Worm (Caenorhabditis elegans): Measurements from ENCODE around the gene lim-6.

Gene lim-6

ce11 chrX:1064064-1064463, 8.2 kb upstream of the lim-6 start:
- TF ChIP-seq flt-1 (GFP tag; IDR thresholded peaks at IDR 0.05) (no peak), F13C5.2 (tag; optimal IDR thresholded peaks at IDR 0.05) (peak; percentile 45), hmbx-1 (tag; optimal IDR thresholded peaks at IDR 0.05) (no peak), hmg-4 (GFP tag; optimal IDR thresholded peaks at IDR 0.05) (peak; percentile 40), ceh-13 (GFP tag; optimal IDR thresholded peaks at IDR 0.05) (no peak)

ce11 chrX:1068986-1069385, 3.3 kb upstream of the lim-6 start, which contains the start of gene mksr-1:
mksr-1 (minus strand) TSS chrX:1069129.
- TF ChIP-seq ceh-36 (tag; optimal IDR thresholded peaks at IDR 0.05) (no peak), aly-1 (tag; optimal IDR thresholded peaks at IDR 0.05) (no peak), sea-1 (GFP tag; conservative IDR thresholded peaks at IDR 0.05) (no peak), tbx-37 (GFP tag; conservative IDR thresholded peaks at IDR 0.05) (no peak), ets-7 (tag; optimal IDR thresholded peaks at IDR 0.05) (peak; percentile 78)

ce11 chrX:1070585-1070984, 1.7 kb upstream of the lim-6 start:
- TF ChIP-seq tbx-37 (GFP tag; conservative IDR thresholded peaks at IDR 0.05): peak; percentile 48; the same call in 1 of the 2 replicates

- no peak for TF ChIP-seq aly-1 (tag; optimal IDR thresholded peaks at IDR 0.05)
- no peak for TF ChIP-seq ets-7 (tag; optimal IDR thresholded peaks at IDR 0.05)
Measured at ce11 chrX:1080549-1080948, 8.3 kb downstream of the lim-6 start, which contains the start of gene pfn-3. pfn-3 (minus strand) TSS chrX:1080649.

ce11 chrX:1081927-1082326, 9.7 kb downstream of the lim-6 start:
- TF ChIP-seq aly-1 (tag; optimal IDR thresholded peaks at IDR 0.05) (peak; percentile 41), pes-1 (GFP tag; IDR thresholded peaks at IDR 0.05) (no peak), hmg-4 (GFP tag; optimal IDR thresholded peaks at IDR 0.05) (peak; percentile 62), scrt-1 (GFP tag; IDR thresholded peaks at IDR 0.05) (0 out of 2 replicates have a peak, but pooled peaks have one; percentile 17), flt-1 (GFP tag; IDR thresholded peaks at IDR 0.05) (no peak)

- TF ChIP-seq B0310.2 (tag; optimal IDR thresholded peaks at IDR 0.05) (no peak), hmg-4 (GFP tag; optimal IDR thresholded peaks at IDR 0.05) (no peak), ceh-36 (tag; optimal IDR thresholded peaks at IDR 0.05) (no peak), ceh-13 (GFP tag; optimal IDR thresholded peaks at IDR 0.05) (no peak), sea-1 (GFP tag; conservative IDR thresholded peaks at IDR 0.05) (no peak), tbx-37 (GFP tag; conservative IDR thresholded peaks at IDR 0.05) (no peak), tbx-11 (GFP tag; IDR thresholded peaks at IDR 0.05) (no peak), hmbx-1 (tag; optimal IDR thresholded peaks at IDR 0.05) (no peak), tra-4 (tag; optimal IDR thresholded peaks at IDR 0.05) (no peak), ets-7 (tag; optimal IDR thresholded peaks at IDR 0.05) (no peak), flt-1 (GFP tag; IDR thresholded peaks at IDR 0.05) (no peak), ama-1 (optimal IDR thresholded peaks at IDR 0.05) (no peak), F13C5.2 (tag; optimal IDR thresholded peaks at IDR 0.05) (no peak), scrt-1 (GFP tag; IDR thresholded peaks at IDR 0.05) (no peak), aly-1 (tag; optimal IDR thresholded peaks at IDR 0.05) (no peak), hnd-1 (tag; optimal IDR thresholded peaks at IDR 0.05) (no peak), pes-1 (GFP tag; IDR thresholded peaks at IDR 0.05) (no peak)
Measured at ce11 chrX:1085000-1085399, 12.7 kb downstream of the lim-6 start.

ce11 chrX:1086406-1086897, 14.2 kb downstream of the lim-6 start:
- TF ChIP-seq ceh-13 (GFP tag; optimal IDR thresholded peaks at IDR 0.05): no peak
- TF ChIP-seq tbx-11 (GFP tag; IDR thresholded peaks at IDR 0.05): no peak
- TF ChIP-seq hnd-1 (tag; optimal IDR thresholded peaks at IDR 0.05): no peak
- TF ChIP-seq B0310.2 (tag; optimal IDR thresholded peaks at IDR 0.05): no peak
- TF ChIP-seq aly-1 (tag; optimal IDR thresholded peaks at IDR 0.05): no peak
- TF ChIP-seq flt-1 (GFP tag; IDR thresholded peaks at IDR 0.05): no peak
- no peak for TF ChIP-seq ets-7 (tag; optimal IDR thresholded peaks at IDR 0.05)

- TF ChIP-seq tbx-37 (GFP tag; conservative IDR thresholded peaks at IDR 0.05) (no peak), ceh-13 (GFP tag; optimal IDR thresholded peaks at IDR 0.05) (no peak), ets-7 (tag; optimal IDR thresholded peaks at IDR 0.05) (no peak), sea-1 (GFP tag; conservative IDR thresholded peaks at IDR 0.05) (no peak), hmbx-1 (tag; optimal IDR thresholded peaks at IDR 0.05) (no peak), F13C5.2 (tag; optimal IDR thresholded peaks at IDR 0.05) (no peak), scrt-1 (GFP tag; IDR thresholded peaks at IDR 0.05) (no peak), ama-1 (optimal IDR thresholded peaks at IDR 0.05) (no peak), flt-1 (GFP tag; IDR thresholded peaks at IDR 0.05) (no peak), tra-4 (tag; optimal IDR thresholded peaks at IDR 0.05) (no peak), pes-1 (GFP tag; IDR thresholded peaks at IDR 0.05) (no peak), tbx-11 (GFP tag; IDR thresholded peaks at IDR 0.05) (no peak), hmg-4 (GFP tag; optimal IDR thresholded peaks at IDR 0.05) (no peak), ceh-36 (tag; optimal IDR thresholded peaks at IDR 0.05) (no peak)
Measured at ce11 chrX:1088048-1088447, 15.8 kb downstream of the lim-6 start, which contains the start of gene rei-2. rei-2 (minus strand) TSS chrX:1088148.

- TF ChIP-seq tbx-11 (GFP tag; IDR thresholded peaks at IDR 0.05) (no peak), hmg-4 (GFP tag; optimal IDR thresholded peaks at IDR 0.05) (no peak), scrt-1 (GFP tag; IDR thresholded peaks at IDR 0.05) (no peak), ceh-13 (GFP tag; optimal IDR thresholded peaks at IDR 0.05) (no peak), flt-1 (GFP tag; IDR thresholded peaks at IDR 0.05) (no peak)
Measured at ce11 chrX:1089133-1089532, 16.9 kb downstream of the lim-6 start.

All from whole organism, early embryonic.